Fruit fly (Drosophila melanogaster): ENCODE data around the gene CG3473.

CG3473 gene

DNA sequence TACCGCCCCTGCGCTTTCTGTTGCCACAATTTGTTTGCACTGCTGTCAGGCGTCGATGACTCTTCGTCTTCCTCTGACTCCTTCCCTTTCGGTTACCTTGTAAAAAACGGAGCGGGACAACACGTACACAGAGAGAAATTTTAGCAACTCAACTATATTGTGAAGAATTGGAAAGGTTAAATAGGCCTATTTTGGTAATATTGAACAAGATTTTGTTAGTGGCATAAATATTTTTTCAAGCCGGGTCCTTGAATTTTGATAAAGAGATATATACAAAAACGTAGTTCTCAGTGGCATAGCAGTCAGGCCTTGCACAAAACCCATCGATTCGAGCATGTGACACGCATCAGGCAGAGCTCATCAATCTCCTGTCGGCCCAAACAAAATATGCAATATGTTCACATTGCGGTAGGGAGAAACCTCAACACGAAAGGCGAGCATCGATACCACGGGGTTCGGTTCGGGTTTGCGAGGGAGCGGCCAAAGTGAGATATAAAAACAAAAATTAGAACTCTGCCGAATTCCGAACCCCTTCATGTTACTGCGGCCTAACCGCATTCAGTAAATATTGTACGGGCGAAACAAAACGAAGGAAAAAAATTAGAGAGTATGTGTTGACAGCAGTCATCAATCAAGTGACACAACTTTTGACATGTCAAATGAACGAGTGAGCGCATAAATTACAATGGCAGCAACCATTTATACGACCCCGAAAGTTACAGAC lies 9.5 kb downstream of the CG3473 start (continued):
- TF ChIP-seq Dbx (GFP tag; IDR thresholded peaks at IDR 0.05) (0 out of 3 replicates have a peak, but pooled peaks have one; percentile 40), H15 (GFP tag; IDR thresholded peaks at IDR 0.05) (peak; percentile 62; the same call in 2 of the 3 replicates), Abd-B (GFP tag; optimal IDR thresholded peaks at IDR 0.05) (peak; percentile 56), CG10543 (GFP tag; optimal IDR thresholded peaks at IDR 0.05) (no peak), esg (GFP tag; conservative IDR thresholded peaks at IDR 0.05) (peak; percentile 52), E2f1 (GFP tag; IDR thresholded peaks at IDR 0.05) (peak; percentile 70), Fer1 (GFP tag; optimal IDR thresholded peaks at IDR 0.05) (peak; percentile 56), ken (GFP tag; IDR thresholded peaks at IDR 0.05) (peak; percentile 73; the same call in 2 of the 3 replicates), CG17359 (tag; optimal IDR thresholded peaks at IDR 0.05) (peak; percentile 73), Awh (GFP tag; IDR thresholded peaks at IDR 0.05) (peak; percentile 72), CG30403 (GFP tag; optimal IDR thresholded peaks at IDR 0.05) (peak; percentile 69), CG11456 (GFP tag; IDR thresholded peaks at IDR 0.05) (0 out of 3 replicates have a peak, but pooled peaks have one; percentile 61), mirr (GFP tag; optimal IDR thresholded peaks at IDR 0.05) (no peak), CG18011 (GFP tag; optimal IDR thresholded peaks at IDR 0.05) (peak; percentile 12), dan (GFP tag; IDR thresholded peaks at IDR 0.05) (no peak; the same call in 1 of the 2 replicates), danr (GFP tag; IDR thresholded peaks at IDR 0.05) (0 out of 2 replicates have a peak, but pooled peaks have one; percentile 12), CG12769 (tag; optimal IDR thresholded peaks at IDR 0.05) (peak; percentile 32), CG9215 (GFP tag; IDR thresholded peaks at IDR 0.05) (peak; percentile 57), pb (GFP tag; optimal IDR thresholded peaks at IDR 0.05) (peak; percentile 64), peb (GFP tag; IDR thresholded peaks at IDR 0.05) (peak; percentile 69), CG10565 (GFP tag; optimal IDR thresholded peaks at IDR 0.05) (no peak), ham (GFP tag; IDR thresholded peaks at IDR 0.05) (0 out of 2 replicates have a peak, but pooled peaks have one; percentile 18), Fer3 (tag; optimal IDR thresholded peaks at IDR 0.05) (peak; percentile 54), nom (GFP tag; optimal IDR thresholded peaks at IDR 0.05) (peak; percentile 69), CG33557 (GFP tag; optimal IDR thresholded peaks at IDR 0.05) (peak; percentile 70), Lpt (GFP tag; optimal IDR thresholded peaks at IDR 0.05) (no peak), corto (GFP tag; optimal IDR thresholded peaks at IDR 0.05) (peak; percentile 75), Ets97D (GFP tag; optimal IDR thresholded peaks at IDR 0.05) (peak; percentile 42), tna (GFP tag; IDR thresholded peaks at IDR 0.05; ENCODE audit: partially characterized antibody) (no peak), CG12236 (GFP tag; optimal IDR thresholded peaks at IDR 0.05) (peak; percentile 49), ac (GFP tag; optimal IDR thresholded peaks at IDR 0.05) (peak; percentile 67), CG4424 (GFP tag; optimal IDR thresholded peaks at IDR 0.05) (peak; percentile 83), zf30C (GFP tag; optimal IDR thresholded peaks at IDR 0.05) (peak; percentile 83), Mrtf (GFP tag; IDR thresholded peaks at IDR 0.05) (0 out of 3 replicates have a peak, but pooled peaks have one; percentile 41), CG5180 (GFP tag; optimal IDR thresholded peaks at IDR 0.05) (peak; percentile 55), CG7372 (GFP tag; IDR thresholded peaks at IDR 0.05) (peak; percentile 56; the same call in 1 of the 2 replicates), trh (GFP tag; optimal IDR thresholded peaks at IDR 0.05) (peak; percentile 23), pita (GFP tag; optimal IDR thresholded peaks at IDR 0.05) (no peak), rib (GFP tag; IDR thresholded peaks at IDR 0.05) (no peak), sd (tag; optimal IDR thresholded peaks at IDR 0.05) (peak; percentile 31), CG4328 (GFP tag; optimal IDR thresholded peaks at IDR 0.05) (peak; percentile 11), Ravus (GFP tag; IDR thresholded peaks at IDR 0.05) (peak; percentile 7; the same call in 1 of the 2 replicates), CG6254 (GFP tag; optimal IDR thresholded peaks at IDR 0.05) (peak; percentile 75), sob (GFP tag; IDR thresholded peaks at IDR 0.05) (peak; percentile 54; the same call in 1 of the 2 replicates), tio (GFP tag; optimal IDR thresholded peaks at IDR 0.05) (peak; percentile 67), unc-4 (GFP tag; IDR thresholded peaks at IDR 0.05; ENCODE audit: partially characterized antibody) (no peak), CG11085 (GFP tag; IDR thresholded peaks at IDR 0.05) (peak; percentile 37; the same call in 1 of the 2 replicates), CG14965 (GFP tag; optimal IDR thresholded peaks at IDR 0.05; ENCODE audit: borderline replicate concordance) (peak; percentile 52)

All from whole organism, embryonic.